Fruit fly (Drosophila melanogaster): ENCODE results near the gene CG32371.

DNA sequence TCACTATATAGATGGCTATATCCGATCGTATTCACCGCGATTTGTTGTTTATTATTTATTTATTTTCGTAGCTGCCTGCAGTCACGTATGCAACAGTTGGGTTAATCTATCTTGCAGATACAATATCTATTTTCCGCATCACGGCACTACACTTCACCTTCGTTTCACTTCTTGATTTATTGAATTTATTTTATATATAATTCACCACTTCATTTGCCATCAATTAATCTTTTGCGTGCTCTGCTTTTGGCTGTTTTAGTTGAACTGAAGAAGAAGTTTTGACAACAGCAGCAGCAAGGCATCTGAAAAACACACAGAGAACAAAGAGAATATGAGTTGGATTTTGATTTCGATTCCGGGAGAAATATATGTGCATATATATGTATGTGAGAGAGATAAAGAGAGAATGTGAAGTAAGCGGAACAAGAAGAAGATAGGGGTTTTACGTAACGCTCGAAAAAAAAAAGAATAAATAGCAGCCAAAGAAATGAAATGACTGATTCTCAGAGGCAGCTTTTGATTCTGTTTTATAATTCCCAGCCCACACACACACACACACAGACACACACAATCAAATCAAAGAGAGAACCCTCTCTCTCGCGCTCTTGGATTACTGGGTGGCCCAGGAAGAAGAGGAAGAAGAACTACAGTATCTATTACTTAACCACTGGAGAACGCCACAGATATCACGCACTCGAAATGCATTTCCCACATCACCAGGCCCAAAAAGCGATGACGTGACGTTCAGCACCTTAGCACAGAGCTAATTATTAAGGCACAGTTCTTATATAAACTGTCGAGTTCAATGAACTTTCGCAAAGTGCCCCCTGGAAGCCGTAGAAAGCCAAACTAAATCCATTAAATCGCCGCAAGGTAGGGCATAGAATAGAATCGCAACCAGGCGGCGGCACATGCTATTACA is 36.5 kb upstream of the CG32371 start:
- no peak for TF ChIP-seq psq (optimal IDR thresholded peaks at IDR 0.05)
- TF ChIP-seq pan (optimal IDR thresholded peaks at IDR 0.05), result no peak
- TF ChIP-seq Dll (optimal IDR thresholded peaks at IDR 0.05), result no peak
- no peak for TF ChIP-seq CG8478 (optimal IDR thresholded peaks at IDR 0.05)
- peak; percentile 87 to 88 for TF ChIP-seq EcR (GFP tag; optimal IDR thresholded peaks at IDR 0.05)
